Worm (Caenorhabditis elegans): ENCODE data around the gene col-72.

col-72 gene

DNA sequence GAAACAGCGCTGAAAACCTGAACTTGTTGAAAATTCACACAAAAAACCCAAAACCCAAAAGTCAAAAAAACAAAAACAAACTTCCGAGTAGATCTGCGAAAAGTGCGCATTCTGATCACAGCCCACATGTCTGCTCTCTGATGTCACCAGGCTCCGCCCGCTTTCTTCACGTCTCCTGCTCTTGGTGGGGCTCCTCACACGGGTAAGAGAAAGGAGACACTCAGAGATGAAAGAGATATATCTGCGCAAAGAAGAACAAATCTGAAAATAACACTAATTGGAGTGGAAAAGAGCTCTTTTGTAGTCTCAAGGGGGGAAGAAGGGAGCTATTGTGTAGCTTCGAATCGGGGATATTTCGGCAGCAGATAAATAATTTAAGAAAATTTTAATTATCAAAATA is 4.3 kb upstream of the col-72 start, which contains the start of gene ncs-6:
TSS of gene ncs-6 (minus strand) at position 261 of the 400 bp plus-strand sequence.
- TF ChIP-seq sem-2 (GFP tag; optimal IDR thresholded peaks at IDR 0.05): no peak
- TF ChIP-seq unc-62 (GFP tag; optimal IDR thresholded peaks at IDR 0.05): no peak
- TF ChIP-seq ztf-11 (tag; optimal IDR thresholded peaks at IDR 0.05): no peak
- no peak for TF ChIP-seq pha-4 (tag; optimal IDR thresholded peaks at IDR 0.05)
- TF ChIP-seq hlh-1 (tag; optimal IDR thresholded peaks at IDR 0.05): no peak
- no peak for TF ChIP-seq tbx-8 (GFP tag; optimal IDR thresholded peaks at IDR 0.05)
- TF ChIP-seq unc-120 (tag; optimal IDR thresholded peaks at IDR 0.05; ENCODE audit: poor library complexity, severe bottlenecking): no peak
- TF ChIP-seq sptf-1 (tag; optimal IDR thresholded peaks at IDR 0.05): no peak
- no peak for TF ChIP-seq nhr-237 (tag; optimal IDR thresholded peaks at IDR 0.05)
- TF ChIP-seq nhr-76 (tag; optimal IDR thresholded peaks at IDR 0.05): no peak
- TF ChIP-seq ceh-39 (tag; optimal IDR thresholded peaks at IDR 0.05): no peak
- no peak for TF ChIP-seq mep-1 (tag; optimal IDR thresholded peaks at IDR 0.05)
- TF ChIP-seq nhr-28 (tag; optimal IDR thresholded peaks at IDR 0.05): no peak
- no peak for TF ChIP-seq nhr-12 (tag; optimal IDR thresholded peaks at IDR 0.05)
- no peak for TF ChIP-seq lin-32 (GFP tag; optimal IDR thresholded peaks at IDR 0.05)
- TF ChIP-seq zip-8 (tag; optimal IDR thresholded peaks at IDR 0.05): no peak
- TF ChIP-seq drap-1 (GFP tag; optimal IDR thresholded peaks at IDR 0.05): no peak
- no peak for TF ChIP-seq ceh-43 (GFP tag; optimal IDR thresholded peaks at IDR 0.05)

DNA sequence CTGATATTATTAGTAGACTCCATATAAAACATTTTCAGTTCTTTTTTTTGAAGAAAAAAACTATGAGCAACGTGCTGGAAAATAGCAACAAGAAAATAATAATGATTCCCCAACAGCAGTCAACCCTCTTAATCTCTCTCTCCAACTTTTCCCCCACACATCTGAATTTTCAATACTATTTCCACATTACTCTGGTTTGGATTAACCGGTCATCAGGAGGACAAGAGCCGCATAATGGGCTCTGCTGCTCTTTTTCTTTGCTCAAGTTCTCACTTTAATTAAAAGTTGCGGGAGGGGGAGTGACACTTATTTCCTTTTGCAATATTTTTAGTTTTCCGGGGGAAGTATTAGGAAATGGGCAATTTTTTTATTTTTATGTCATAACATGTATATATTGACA is 3.5 kb upstream of the col-72 start:
- TF ChIP-seq lin-13 (tag; optimal IDR thresholded peaks at IDR 0.05) (no peak), nhr-76 (tag; optimal IDR thresholded peaks at IDR 0.05) (no peak), flh-1 (GFP tag; optimal IDR thresholded peaks at IDR 0.05) (no peak), nhr-12 (tag; optimal IDR thresholded peaks at IDR 0.05) (no peak), hlh-1 (tag; optimal IDR thresholded peaks at IDR 0.05) (no peak), elt-1 (tag; optimal IDR thresholded peaks at IDR 0.05; ENCODE audit: borderline replicate concordance, insufficient read depth) (no peak), M03D4.4 (tag; optimal IDR thresholded peaks at IDR 0.05) (no peak), drap-1 (GFP tag; optimal IDR thresholded peaks at IDR 0.05) (no peak), ham-2 (GFP tag; optimal IDR thresholded peaks at IDR 0.05) (no peak), bed-3 (GFP tag; optimal IDR thresholded peaks at IDR 0.05) (no peak), mls-2 (tag; optimal IDR thresholded peaks at IDR 0.05) (no peak), snpc-4 (tag; optimal IDR thresholded peaks at IDR 0.05) (no peak)

DNA sequence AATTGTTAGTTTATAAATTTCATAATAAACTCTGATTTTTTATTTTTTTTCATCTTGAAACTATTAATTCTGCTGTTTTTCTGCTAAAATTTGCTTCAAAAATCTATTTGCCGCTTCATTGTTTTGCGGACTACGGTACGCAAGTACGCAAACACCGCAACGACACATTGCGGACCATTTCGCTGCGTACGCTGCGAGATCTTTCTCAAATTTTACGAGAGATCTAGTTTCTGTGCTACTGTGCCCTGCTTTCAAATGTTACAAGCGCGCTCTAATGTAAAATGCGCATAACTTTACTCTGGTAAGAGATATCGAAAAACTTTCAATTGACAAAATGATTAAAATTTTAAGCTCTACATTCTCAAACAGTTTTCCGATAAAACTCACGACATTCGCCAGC is 450 bp downstream of the col-72 start:
- TF ChIP-seq lsy-2 (tag; optimal IDR thresholded peaks at IDR 0.05) (peak; percentile 93), ces-1 (GFP tag; optimal IDR thresholded peaks at IDR 0.05) (peak; percentile 21), nhr-237 (tag; optimal IDR thresholded peaks at IDR 0.05) (peak; percentile 64), ham-2 (GFP tag; optimal IDR thresholded peaks at IDR 0.05) (peak; percentile 20), mep-1 (tag; optimal IDR thresholded peaks at IDR 0.05) (peak; percentile 70)

DNA sequence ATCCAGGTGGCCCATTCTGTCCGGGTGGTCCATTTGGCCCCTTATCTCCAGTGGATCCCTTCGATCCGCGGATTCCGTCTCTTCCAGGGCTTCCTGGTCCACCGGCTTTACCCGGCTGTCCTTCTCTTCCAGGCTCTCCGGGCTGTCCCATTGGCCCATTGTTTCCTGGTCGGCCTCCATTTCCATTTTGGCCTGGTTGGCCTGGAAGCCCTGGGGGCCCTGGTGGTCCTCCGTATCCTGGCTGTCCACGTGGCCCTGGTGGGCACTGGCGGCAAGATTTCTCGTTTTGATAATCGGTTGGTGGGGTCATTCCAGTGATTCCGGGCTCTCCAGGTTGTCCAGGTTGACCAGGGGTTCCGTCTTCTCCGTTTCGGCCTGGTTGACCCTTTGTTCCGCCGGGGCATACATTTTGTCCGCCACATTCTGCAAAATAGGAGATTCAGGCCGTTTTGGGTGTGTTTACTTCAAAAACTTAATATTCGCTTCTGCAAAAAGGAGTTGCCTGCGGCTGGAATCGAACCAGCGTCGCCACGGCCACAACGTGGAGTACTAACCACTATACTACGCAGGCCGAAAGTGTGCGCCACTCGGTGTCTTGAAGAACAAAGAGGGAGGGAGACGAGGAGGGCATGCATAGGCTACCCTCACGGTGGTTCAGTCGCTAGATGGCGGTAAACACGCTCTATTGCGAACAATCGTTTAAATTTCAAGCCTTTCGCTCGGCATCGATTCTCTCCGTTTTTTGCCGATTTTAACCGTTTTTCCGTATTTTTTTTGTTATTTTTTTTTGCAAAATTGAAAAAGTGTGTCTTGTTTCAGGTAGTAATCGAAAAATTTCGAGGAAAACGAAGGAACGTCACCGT is 2.8 kb downstream of the col-72 start, which contains the start of gene W09G10.9:
TSS of gene W09G10.9 (plus strand) at position 813 of the 863 bp plus-strand sequence.
- peak; percentile 41 for TF ChIP-seq nhr-237 (tag; optimal IDR thresholded peaks at IDR 0.05)
- peak; percentile 48 for TF ChIP-seq flh-1 (GFP tag; optimal IDR thresholded peaks at IDR 0.05)
- peak; percentile 91 for TF ChIP-seq ceh-83 (GFP tag; optimal IDR thresholded peaks at IDR 0.05)
- TF ChIP-seq nhr-28 (tag; optimal IDR thresholded peaks at IDR 0.05): peak; percentile 1
- peak; percentile 28 for TF ChIP-seq lin-13 (tag; optimal IDR thresholded peaks at IDR 0.05)
- TF ChIP-seq M03D4.4 (tag; optimal IDR thresholded peaks at IDR 0.05): peak; percentile 89
- TF ChIP-seq unc-120 (tag; optimal IDR thresholded peaks at IDR 0.05; ENCODE audit: poor library complexity, severe bottlenecking): peak; percentile 70
- no peak for TF ChIP-seq nhr-12 (tag; optimal IDR thresholded peaks at IDR 0.05)
- no peak for TF ChIP-seq nhr-2 (tag; optimal IDR thresholded peaks at IDR 0.05)
- no peak for TF ChIP-seq pha-4 (tag; optimal IDR thresholded peaks at IDR 0.05)
- TF ChIP-seq bed-3 (GFP tag; optimal IDR thresholded peaks at IDR 0.05): peak; percentile 70
- no peak for TF ChIP-seq ceh-39 (tag; optimal IDR thresholded peaks at IDR 0.05)
- peak; percentile 91 for TF ChIP-seq mls-2 (tag; optimal IDR thresholded peaks at IDR 0.05)
- TF ChIP-seq cnd-1 (tag; optimal IDR thresholded peaks at IDR 0.05): peak; percentile 85
- TF ChIP-seq unc-62 (GFP tag; optimal IDR thresholded peaks at IDR 0.05): no peak
- peak; percentile 51 for TF ChIP-seq tbx-8 (GFP tag; optimal IDR thresholded peaks at IDR 0.05)
- no peak for TF ChIP-seq elt-1 (tag; optimal IDR thresholded peaks at IDR 0.05; ENCODE audit: borderline replicate concordance, insufficient read depth)
- TF ChIP-seq zip-8 (tag; optimal IDR thresholded peaks at IDR 0.05): no peak
- TF ChIP-seq drap-1 (GFP tag; optimal IDR thresholded peaks at IDR 0.05): peak; percentile 85
- TF ChIP-seq ces-1 (GFP tag; optimal IDR thresholded peaks at IDR 0.05): peak; percentile 29
- TF ChIP-seq lsy-2 (tag; optimal IDR thresholded peaks at IDR 0.05): peak; percentile 34
- TF ChIP-seq ztf-11 (tag; optimal IDR thresholded peaks at IDR 0.05): peak; percentile 33
- TF ChIP-seq nhr-76 (tag; optimal IDR thresholded peaks at IDR 0.05): no peak
- TF ChIP-seq mab-5 (tag; optimal IDR thresholded peaks at IDR 0.05): no peak
- peak; percentile 72 for TF ChIP-seq lin-32 (GFP tag; optimal IDR thresholded peaks at IDR 0.05)
- no peak for TF ChIP-seq blmp-1 (tag; optimal IDR thresholded peaks at IDR 0.05)
- peak; percentile 50 for TF ChIP-seq hlh-1 (tag; optimal IDR thresholded peaks at IDR 0.05)
- peak; percentile 70 for TF ChIP-seq sem-2 (GFP tag; optimal IDR thresholded peaks at IDR 0.05)
- TF ChIP-seq snpc-4 (tag; optimal IDR thresholded peaks at IDR 0.05): no peak
- TF ChIP-seq elt-3 (tag; optimal IDR thresholded peaks at IDR 0.05): no peak
- peak; percentile 80 for TF ChIP-seq ham-2 (GFP tag; optimal IDR thresholded peaks at IDR 0.05)
- TF ChIP-seq unc-39 (tag; optimal IDR thresholded peaks at IDR 0.05): no peak
- peak; percentile 30 for TF ChIP-seq mep-1 (tag; optimal IDR thresholded peaks at IDR 0.05)
- TF ChIP-seq sptf-1 (tag; optimal IDR thresholded peaks at IDR 0.05): peak; percentile 94
- TF ChIP-seq ceh-43 (GFP tag; optimal IDR thresholded peaks at IDR 0.05): peak; percentile 79

All from whole organism, mixed stage, embryonic.